Worm (Caenorhabditis elegans): Measurements from ENCODE around the gene F18E3.12.

Gene F18E3.12

ce11 chrV:7400588-7400987 lies 14.2 kb upstream of the F18E3.12 start, which contains the start of gene srx-60:
srx-60 (plus strand) TSS chrV:7400888.
- no peak for TF ChIP-seq ztf-11 (tag; optimal IDR thresholded peaks at IDR 0.05)

ce11 chrV:7402355-7402754 lies 12.4 kb upstream of the F18E3.12 start, which contains the start of gene srj-13:
srj-13 (plus strand) TSS chrV:7402655.
- no peak for TF ChIP-seq nhr-10 (tag; optimal IDR thresholded peaks at IDR 0.05)
- TF ChIP-seq aly-2 (tag; optimal IDR thresholded peaks at IDR 0.05): no peak
- no peak for TF ChIP-seq dmd-4 (tag; optimal IDR thresholded peaks at IDR 0.05)
- TF ChIP-seq elt-3 (tag; optimal IDR thresholded peaks at IDR 0.05): no peak
- no peak for TF ChIP-seq nhr-23 (tag; optimal IDR thresholded peaks at IDR 0.05)
- no peak for TF ChIP-seq nhr-21 (tag; optimal IDR thresholded peaks at IDR 0.05)

DNA sequence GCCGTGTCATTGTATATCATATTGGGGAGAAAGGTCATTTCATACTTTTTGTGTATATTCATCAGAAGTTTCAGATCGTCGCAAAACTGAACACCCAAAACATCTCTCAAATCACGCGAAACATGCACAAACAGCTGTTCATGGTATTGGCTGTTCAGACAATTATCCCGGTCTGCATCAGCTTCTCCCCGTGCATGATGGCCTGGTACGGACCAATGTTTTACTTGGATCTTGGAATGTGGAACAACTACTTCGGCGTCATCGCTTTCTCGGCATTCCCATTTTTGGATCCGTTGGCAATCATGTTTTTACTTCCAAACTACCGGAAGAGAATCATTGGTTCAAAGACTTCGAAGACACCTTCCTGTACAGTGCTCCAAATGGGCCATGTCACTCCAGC lies 11.3 kb upstream of the F18E3.12 start:
- TF ChIP-seq ztf-4 (tag; optimal IDR thresholded peaks at IDR 0.05) (no peak), R02D3.7 (tag; optimal IDR thresholded peaks at IDR 0.05) (no peak), nhr-10 (tag; optimal IDR thresholded peaks at IDR 0.05) (no peak), peb-1 (tag; optimal IDR thresholded peaks at IDR 0.05) (no peak), elt-3 (tag; optimal IDR thresholded peaks at IDR 0.05) (no peak), crh-2 (tag; optimal IDR thresholded peaks at IDR 0.05) (no peak), C34F6.9 (tag; optimal IDR thresholded peaks at IDR 0.05) (no peak), lin-11 (tag; optimal IDR thresholded peaks at IDR 0.05) (no peak), nhr-6 (tag; optimal IDR thresholded peaks at IDR 0.05) (no peak), nhr-23 (tag; optimal IDR thresholded peaks at IDR 0.05) (no peak), unc-39 (tag; optimal IDR thresholded peaks at IDR 0.05) (no peak), fos-1 (tag; optimal IDR thresholded peaks at IDR 0.05) (no peak), ceh-16 (tag; optimal IDR thresholded peaks at IDR 0.05) (no peak), nhr-77 (tag; optimal IDR thresholded peaks at IDR 0.05) (no peak)

DNA sequence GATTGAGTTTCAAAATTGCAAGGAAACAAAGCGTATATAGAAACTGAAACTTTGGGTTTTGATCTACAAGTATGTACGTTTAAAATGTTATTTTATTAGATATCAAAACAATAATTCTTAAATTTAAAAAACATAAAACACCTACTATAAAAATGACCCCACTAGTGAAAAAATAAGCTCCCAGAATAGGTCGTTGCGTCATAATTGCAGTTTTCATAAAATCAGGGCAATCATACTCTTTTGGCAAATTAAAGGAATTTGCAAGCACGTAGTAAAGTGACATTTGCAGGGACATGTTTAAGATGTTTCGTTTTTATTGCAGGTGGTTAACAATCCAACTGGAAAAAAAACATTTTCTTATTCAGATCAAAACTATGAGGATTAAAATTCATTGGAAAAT lies 6.3 kb upstream of the F18E3.12 start, which contains the start of gene srt-6:
Gene srt-6, minus strand, starts transcription at position 295 of the 400 bp plus-strand sequence.
- TF ChIP-seq nhr-12 (tag; optimal IDR thresholded peaks at IDR 0.05): no peak
- TF ChIP-seq ztf-11 (tag; optimal IDR thresholded peaks at IDR 0.05): no peak
- TF ChIP-seq nhr-10 (tag; optimal IDR thresholded peaks at IDR 0.05): no peak
- no peak for TF ChIP-seq alr-1 (tag; optimal IDR thresholded peaks at IDR 0.05)
- no peak for TF ChIP-seq mbf-1 (tag; optimal IDR thresholded peaks at IDR 0.05)
- no peak for TF ChIP-seq zag-1 (tag; optimal IDR thresholded peaks at IDR 0.05)
- TF ChIP-seq elt-1 (tag; optimal IDR thresholded peaks at IDR 0.05): no peak
- TF ChIP-seq sma-3 (GFP tag; optimal IDR thresholded peaks at IDR 0.05): no peak
- TF ChIP-seq nhr-77 (tag; optimal IDR thresholded peaks at IDR 0.05): no peak
- no peak for TF ChIP-seq crh-2 (tag; optimal IDR thresholded peaks at IDR 0.05)
- no peak for TF ChIP-seq nhr-25 (tag; optimal IDR thresholded peaks at IDR 0.05)
- TF ChIP-seq skn-1 (tag; optimal IDR thresholded peaks at IDR 0.05): no peak
- TF ChIP-seq nhr-21 (tag; optimal IDR thresholded peaks at IDR 0.05): no peak
- no peak for TF ChIP-seq ztf-1 (GFP tag; conservative IDR thresholded peaks at IDR 0.05)
- no peak for TF ChIP-seq lsy-2 (tag; optimal IDR thresholded peaks at IDR 0.05)
- no peak for TF ChIP-seq unc-39 (tag; optimal IDR thresholded peaks at IDR 0.05)
- TF ChIP-seq dmd-4 (tag; optimal IDR thresholded peaks at IDR 0.05): no peak
- TF ChIP-seq C34F6.9 (tag; optimal IDR thresholded peaks at IDR 0.05): no peak
- no peak for TF ChIP-seq mdl-1 (tag; optimal IDR thresholded peaks at IDR 0.05)

DNA sequence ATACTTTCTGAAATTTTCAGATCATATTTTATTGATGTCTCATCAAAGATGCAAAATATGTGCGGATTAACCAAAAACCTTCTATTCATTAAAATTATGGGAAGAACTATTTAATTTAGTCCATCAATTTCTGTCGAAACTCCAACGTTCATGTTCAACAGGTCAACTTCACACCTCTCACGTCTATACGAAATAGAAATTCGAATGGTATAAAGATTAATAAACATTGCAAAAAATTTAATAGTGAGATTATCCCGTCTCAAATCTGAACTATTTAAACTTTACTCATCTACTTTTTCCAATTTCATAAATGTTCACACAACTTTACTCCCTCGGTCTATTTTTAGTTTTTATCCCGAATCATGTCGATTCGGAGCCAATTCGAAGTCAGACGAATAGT lies 5.2 kb upstream of the F18E3.12 start, which contains the start of gene R13D7.2:
Gene R13D7.2, plus strand, starts transcription at position 301 of the 400 bp plus-strand sequence.
- no peak for TF ChIP-seq nhr-77 (tag; optimal IDR thresholded peaks at IDR 0.05)
- TF ChIP-seq nhr-237 (tag; optimal IDR thresholded peaks at IDR 0.05): no peak
- TF ChIP-seq lin-11 (tag; optimal IDR thresholded peaks at IDR 0.05): no peak
- TF ChIP-seq sem-4 (tag; optimal IDR thresholded peaks at IDR 0.05): no peak
- no peak for TF ChIP-seq crh-2 (tag; optimal IDR thresholded peaks at IDR 0.05)
- no peak for TF ChIP-seq ceh-82 (tag; optimal IDR thresholded peaks at IDR 0.05)
- TF ChIP-seq mab-5 (tag; optimal IDR thresholded peaks at IDR 0.05): no peak
- TF ChIP-seq lsy-2 (tag; optimal IDR thresholded peaks at IDR 0.05): no peak
- TF ChIP-seq ama-1 (optimal IDR thresholded peaks at IDR 0.05): no peak
- TF ChIP-seq mdl-1 (tag; optimal IDR thresholded peaks at IDR 0.05): no peak
- TF ChIP-seq elt-1 (tag; optimal IDR thresholded peaks at IDR 0.05): no peak
- TF ChIP-seq fos-1 (tag; optimal IDR thresholded peaks at IDR 0.05): no peak
- no peak for TF ChIP-seq nhr-10 (tag; optimal IDR thresholded peaks at IDR 0.05)
- no peak for TF ChIP-seq lin-39 (tag; optimal IDR thresholded peaks at IDR 0.05)
- TF ChIP-seq nhr-6 (tag; optimal IDR thresholded peaks at IDR 0.05): no peak
- TF ChIP-seq ceh-16 (tag; optimal IDR thresholded peaks at IDR 0.05): no peak
- TF ChIP-seq ZK546.5 (tag; optimal IDR thresholded peaks at IDR 0.05): no peak
- TF ChIP-seq egl-27 (tag; optimal IDR thresholded peaks at IDR 0.05): no peak
- no peak for TF ChIP-seq alr-1 (tag; optimal IDR thresholded peaks at IDR 0.05)
